Fruit fly (Drosophila melanogaster): ENCODE results near the gene OS9.

- TF ChIP-seq EcR (GFP tag; optimal IDR thresholded peaks at IDR 0.05) (no peak), psq (optimal IDR thresholded peaks at IDR 0.05) (no peak), CG8478 (optimal IDR thresholded peaks at IDR 0.05) (no peak), pan (optimal IDR thresholded peaks at IDR 0.05) (no peak), usp (GFP tag; optimal IDR thresholded peaks at IDR 0.05) (no peak), Dll (optimal IDR thresholded peaks at IDR 0.05) (no peak)
These were observed 24.9 kb downstream of the OS9 start for dm6 chr2L:19941352-19941851.
